Fruit fly (Drosophila melanogaster) whole organism, adult: ENCODE data around the gene CG33483.

ENCODE experiments used
- CG11617 ChIP-seq: fragments of 200-800 bp; sonication (Bioruptor generic); optimal IDR thresholded peaks from 2 replicates; lab custom pipeline; 2017; ENCODE audit warnings: mild to moderate bottlenecking, missing biosample characterization, missing genetic modification reagents, missing genetic modification characterization
- CG1620 ChIP-seq: fragments of 200-800 bp; sonication (Bioruptor generic); optimal IDR thresholded peaks from 2 replicates; lab custom pipeline; 2016; ENCODE audit warnings: missing biosample characterization, missing genetic modification characterization
- Crg-1 ChIP-seq: fragments of 200-800 bp; sonication (Bioruptor generic); optimal IDR thresholded peaks from 2 replicates; lab custom pipeline; 2016; ENCODE audit warnings: missing biosample characterization, missing genetic modification characterization
- Mnt ChIP-seq: fragments of 200-800 bp; sonication (Bioruptor generic); optimal IDR thresholded peaks from 2 replicates; lab custom pipeline; 2016; ENCODE audit warnings: missing biosample characterization, mild to moderate bottlenecking, missing genetic modification characterization
- cic ChIP-seq: fragments of 200-800 bp; sonication (Bioruptor generic); optimal IDR thresholded peaks from 2 replicates; lab custom pipeline; 2017; ENCODE audit warnings: missing biosample characterization, mild to moderate bottlenecking, missing genetic modification characterization, moderate library complexity
- cnc ChIP-seq, 2 experiments: fragments of >200 bp; optimal IDR thresholded peaks; 2 replicates each; lab custom pipeline; 2017
- tj ChIP-seq: fragments of 200-800 bp; sonication (Bioruptor generic); optimal IDR thresholded peaks from 3 replicates; lab custom pipeline; 2017; ENCODE audit warnings: missing biosample characterization, mild to moderate bottlenecking, missing genetic modification characterization, moderate library complexity

DNA sequence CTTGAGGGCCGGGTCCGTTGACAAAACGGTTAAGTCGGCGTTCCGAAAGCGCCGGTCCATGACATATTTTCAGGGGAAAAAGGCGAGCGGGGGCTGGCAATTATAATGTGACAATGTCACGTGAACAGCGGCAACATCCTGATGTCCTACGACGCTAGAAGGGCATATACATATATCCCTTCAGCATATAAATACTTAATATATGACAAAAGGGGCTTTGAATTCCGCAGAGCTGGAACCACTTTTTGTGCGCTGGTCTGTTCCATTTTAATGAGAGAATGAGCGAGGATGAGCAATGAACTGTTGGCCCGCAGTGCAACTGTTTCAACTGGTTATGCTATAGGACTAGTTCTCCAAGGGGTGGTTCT, 41.4 kb downstream of the CG33483 start:
- TF ChIP-seq cnc (optimal IDR thresholded peaks at IDR 0.05; lab: Kevin White, UChicago) (no peak), CG11617 (no peak), Crg-1 (GFP tag; lab: Kevin White, UChicago) (no peak), cic (GFP tag; lab: Kevin White, UChicago) (no peak), CG1620 (no peak), Mnt (GFP tag; lab: Kevin White, UChicago) (no peak), tj (no peak)
